Worm (Caenorhabditis elegans) whole organism, young adult: ENCODE data around the gene R04F11.3.

ENCODE experiments used
- B0336.3 ChIP-seq: fragments of 200-800 bp; sonication (Bioruptor generic); IDR thresholded peaks from 2 replicates; pipeline ENCODE4 v1.3.6; 2022; ENCODE audit warnings: missing genetic modification characterization, missing compliant biosample characterization
- F49E8.2 ChIP-seq: sonication (generic microtip); optimal IDR thresholded peaks from 3 replicates; lab custom pipeline; 2017; ENCODE audit warnings: missing genetic modification characterization, mild to moderate bottlenecking, missing compliant biosample characterization, antibody characterized with exemption, moderate library complexity; ENCODE audit not compliant: insufficient read depth
- T26A5.8 ChIP-seq: sonication (generic microtip); optimal IDR thresholded peaks from 2 replicates; lab custom pipeline; 2016; ENCODE audit warnings: missing genetic modification characterization, missing compliant biosample characterization
- ama-1 ChIP-seq, 3 experiments: fragments of 150-350 bp in 1 of 3; sonication (generic microtip) in 2 of 3; optimal IDR thresholded peaks; 2 replicates each; lab custom pipeline; 2014 to 2018; ENCODE audit warnings: missing biosample characterization in 2 of 3, missing genetic modification characterization in 2 of 3, missing genetic modification reagents in 2 of 3
- efl-1 ChIP-seq: fragments of 150-350 bp; optimal IDR thresholded peaks from 2 replicates; lab custom pipeline; 2014; ENCODE audit warnings: missing biosample characterization, missing genetic modification reagents, missing genetic modification characterization
- him-1 ChIP-seq: sonication (generic microtip); optimal IDR thresholded peaks from 2 replicates; lab custom pipeline; 2016; ENCODE audit warnings: missing genotype, missing genetic modification reagents, missing genetic modification characterization, missing compliant biosample characterization
- hrde-1 ChIP-seq: sonication (generic microtip); optimal IDR thresholded peaks from 2 replicates; lab custom pipeline; 2016; ENCODE audit warnings: missing genetic modification characterization, mild to moderate bottlenecking, missing compliant biosample characterization, moderate library complexity, missing genotype, missing genetic modification reagents, borderline replicate concordance
- nfya-1 ChIP-seq: sonication (generic microtip); optimal IDR thresholded peaks from 2 replicates; lab custom pipeline; 2017; ENCODE audit warnings: antibody characterized with exemption, missing compliant biosample characterization, missing genetic modification characterization, borderline replicate concordance; ENCODE audit not compliant: insufficient read depth
- pbrm-1 ChIP-seq: fragments of 200-800 bp; sonication (Bioruptor generic); IDR thresholded peaks from 2 replicates; pipeline ENCODE4 v1.3.6; 2022; ENCODE audit warnings: missing genetic modification reagents, missing genetic modification characterization, missing compliant biosample characterization
- snpc-4 ChIP-seq, 5 experiments: fragments of 150-350 bp in 1 of 5; sonication (generic microtip) in 4 of 5; optimal IDR thresholded peaks; 2 replicates each; lab custom pipeline; 2014 to 2018; ENCODE audit warnings: missing genetic modification characterization in 5 of 5, missing biosample characterization in 3 of 5, antibody characterized with exemption in 2 of 5, mild to moderate bottlenecking in 2 of 5, missing compliant biosample characterization in 2 of 5, missing genotype in 2 of 5, moderate library complexity in 2 of 5, missing genetic modification reagents in 1 of 5
- tbp1 ChIP-seq: fragments of 200-800 bp; sonication (Bioruptor generic); optimal IDR thresholded peaks from 2 replicates; lab custom pipeline; 2018; ENCODE audit warnings: mild to moderate bottlenecking, missing genetic modification characterization, missing compliant biosample characterization
- tbx-9 ChIP-seq: sonication (generic microtip); optimal IDR thresholded peaks from 2 replicates; lab custom pipeline; 2016; ENCODE audit warnings: borderline replicate concordance, missing genetic modification characterization, inconsistent platforms, missing compliant biosample characterization
- unc-62 ChIP-seq: fragments of 150-350 bp; optimal IDR thresholded peaks from 2 replicates; lab custom pipeline; 2014; ENCODE audit warnings: missing biosample characterization, missing genetic modification reagents, missing genetic modification characterization
- xnd-1 ChIP-seq: sonication (generic microtip); optimal IDR thresholded peaks from 2 replicates; lab custom pipeline; 2016; ENCODE audit warnings: missing genotype, missing genetic modification reagents, missing genetic modification characterization, missing compliant biosample characterization

DNA sequence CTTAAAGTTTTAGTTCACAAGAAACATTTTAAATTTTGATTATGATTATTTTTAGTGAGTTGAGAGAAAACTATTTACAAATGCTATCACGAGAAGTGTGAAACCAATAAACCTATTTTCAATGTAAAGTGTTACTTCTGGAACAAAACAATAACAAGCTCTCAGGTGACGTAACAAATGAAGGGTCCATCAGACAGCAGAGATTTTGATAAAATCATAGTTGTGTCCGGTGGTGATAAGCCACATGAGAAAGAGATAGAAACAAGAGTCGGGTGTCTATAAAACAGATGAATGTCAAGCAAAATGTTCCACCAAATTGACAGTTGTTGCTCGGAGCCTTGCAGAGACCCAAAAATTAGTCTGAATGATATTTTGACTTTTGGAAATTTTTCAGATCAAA is 17.4 kb upstream of the R04F11.3 start:
- TF ChIP-seq snpc-4 (GFP tag; optimal IDR thresholded peaks at IDR 0.05; lab: Kevin White, UChicago) (no peak), snpc-4 (tag; optimal IDR thresholded peaks at IDR 0.05; lab: Kevin White, UChicago) (no peak), tbx-9 (tag; lab: Kevin White, UChicago) (no peak), ama-1 (optimal IDR thresholded peaks at IDR 0.05; lab: Kevin White, UChicago) (no peak), ama-1 (GFP tag; optimal IDR thresholded peaks at IDR 0.05; lab: Kevin White, UChicago) (no peak), pbrm-1 (GFP tag; lab: Robert Waterston, UW) (no peak), hrde-1 (tag; lab: Kevin White, UChicago) (no peak), efl-1 (GFP tag; lab: Kevin White, UChicago) (no peak), F49E8.2 (tag; lab: Kevin White, UChicago) (no peak), tbp1 (GFP tag; lab: Kevin White, UChicago) (no peak), unc-62 (no peak), T26A5.8 (no peak), nfya-1 (no peak), him-1 (tag; lab: Kevin White, UChicago) (no peak), B0336.3 (GFP tag; lab: Robert Waterston, UW) (no peak), xnd-1 (tag; lab: Kevin White, UChicago) (no peak)
